Worm (Caenorhabditis elegans) whole organism, midembryonic: ENCODE measurements around the gene irld-47.

ENCODE experiments used
- T22C8.4 ChIP-seq: fragments of 200-800 bp; sonication (Bioruptor generic); IDR thresholded peaks from 2 replicates; pipeline ENCODE4 v1.3.6; 2022; ENCODE audit warnings: missing genetic modification characterization, missing compliant biosample characterization
- cog-1 ChIP-seq: sonication (generic microtip); optimal IDR thresholded peaks from 2 replicates; lab custom pipeline; 2016; ENCODE audit warnings: missing genetic modification characterization, missing compliant biosample characterization
- flt-1 ChIP-seq: fragments of 200-800 bp; sonication (Bioruptor generic); IDR thresholded peaks from 2 replicates; pipeline ENCODE4 v1.3.6; 2022; ENCODE audit warnings: missing genetic modification characterization, missing compliant biosample characterization
- klf-2 ChIP-seq: fragments of 200-800 bp; sonication (Bioruptor generic); conservative IDR thresholded peaks from 2 replicates; pipeline ENCODE4 v1.3.6; 2022; ENCODE audit warnings: missing genetic modification reagents, missing genetic modification characterization, missing compliant biosample characterization
- med-1 ChIP-seq: sonication (generic microtip); optimal IDR thresholded peaks from 2 replicates; lab custom pipeline; 2017; ENCODE audit warnings: missing genetic modification characterization, mild to moderate bottlenecking, missing compliant biosample characterization, antibody characterized with exemption, missing genetic modification reagents; ENCODE audit not compliant: insufficient read depth
- ref-1 ChIP-seq: fragments of 200-800 bp; sonication (Bioruptor generic); conservative IDR thresholded peaks from 2 replicates; pipeline ENCODE4 v1.3.6; 2022; ENCODE audit warnings: missing genetic modification reagents, missing genetic modification characterization, missing compliant biosample characterization
- tab-1 ChIP-seq: fragments of 200-800 bp; sonication (Bioruptor generic); IDR thresholded peaks from 2 replicates; pipeline ENCODE4 v1.3.6; 2022; ENCODE audit warnings: missing genetic modification characterization, missing compliant biosample characterization
- ztf-23 ChIP-seq: fragments of 200-800 bp; sonication (Bioruptor generic); IDR thresholded peaks from 2 replicates; pipeline ENCODE4 v1.3.6; 2022; ENCODE audit warnings: missing genetic modification reagents, missing genetic modification characterization, missing compliant biosample characterization
- ztf-29 ChIP-seq: fragments of 200-800 bp; sonication (Bioruptor generic); IDR thresholded peaks from 2 replicates; pipeline ENCODE4 v1.3.6; 2022; ENCODE audit warnings: missing genetic modification reagents, missing genetic modification characterization, missing compliant biosample characterization

irld-47 gene

ce11 chrII:7857485-7858010 is 35.2 kb upstream of the irld-47 start, which contains the start of the genes cec-3 and T09A5.15:
cec-3 (minus strand) TSS chrII:7857600.
T09A5.15 (plus strand) TSS chrII:7857960.
- TF ChIP-seq tab-1 (GFP tag; lab: Robert Waterston, UW) = no peak
- TF ChIP-seq ztf-23 (GFP tag; lab: Robert Waterston, UW) = 0 out of 2 replicates have a peak, but pooled peaks have one; percentile 35
- TF ChIP-seq med-1 (GFP tag; lab: Kevin White, UChicago) = no peak
- TF ChIP-seq ref-1 = no peak
- peak; percentile 22 for TF ChIP-seq cog-1 (tag; lab: Kevin White, UChicago)
- TF ChIP-seq flt-1 (GFP tag; lab: Robert Waterston, UW) = peak; percentile 48; the same call in 1 of the 2 replicates
- TF ChIP-seq klf-2 (GFP tag; lab: Robert Waterston, UW) = no peak

ce11 chrII:7855619-7856018 is 33.3 kb upstream of the irld-47 start, which contains the start of gene mdmh-35:
mdmh-35 (minus strand) TSS chrII:7855719.
- TF ChIP-seq ztf-29 = no peak
- no peak for TF ChIP-seq ztf-23 (GFP tag; lab: Robert Waterston, UW)
- TF ChIP-seq med-1 (GFP tag; lab: Kevin White, UChicago) = no peak
- no peak for TF ChIP-seq cog-1 (tag; lab: Kevin White, UChicago)
- TF ChIP-seq T22C8.4 (GFP tag; lab: Robert Waterston, UW) = no peak
- no peak for TF ChIP-seq klf-2 (GFP tag; lab: Robert Waterston, UW)
- TF ChIP-seq tab-1 (GFP tag; lab: Robert Waterston, UW) = no peak
- no peak for TF ChIP-seq flt-1 (GFP tag; lab: Robert Waterston, UW)

ce11 chrII:7854942-7855341 is 32.6 kb upstream of the irld-47 start, which contains the start of gene mdt-10:
mdt-10 (minus strand) TSS chrII:7855042.
- TF ChIP-seq ztf-29 = no peak
- no peak for TF ChIP-seq ref-1
- no peak for TF ChIP-seq flt-1 (GFP tag; lab: Robert Waterston, UW)
- TF ChIP-seq ztf-23 (GFP tag; lab: Robert Waterston, UW) = no peak

DNA sequence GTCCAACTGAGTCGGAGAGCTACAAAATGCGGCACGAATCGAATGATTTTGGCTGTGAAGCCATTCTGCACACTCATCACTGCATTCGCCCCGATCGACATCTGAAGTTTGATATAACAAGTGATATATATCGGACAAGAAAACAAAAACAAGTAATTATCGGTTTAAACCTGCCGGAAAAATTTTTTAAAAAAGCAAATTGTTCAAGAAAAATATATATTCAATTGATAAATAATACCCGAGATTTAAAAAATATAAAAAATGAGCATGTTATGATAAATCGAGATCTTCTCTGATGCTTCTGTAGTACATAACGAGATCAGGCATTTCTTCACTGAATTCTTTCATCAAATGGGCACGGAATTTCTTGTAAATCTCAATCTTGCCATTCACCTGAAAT is 31.3 kb upstream of the irld-47 start, which contains the start of gene T09A5.5:
TSS of gene T09A5.5 (minus strand) at position 101 of the 400 bp plus-strand sequence.
- TF ChIP-seq med-1 (GFP tag; lab: Kevin White, UChicago) (no peak), tab-1 (GFP tag; lab: Robert Waterston, UW) (no peak), T22C8.4 (GFP tag; lab: Robert Waterston, UW) (no peak), ref-1 (no peak), klf-2 (GFP tag; lab: Robert Waterston, UW) (no peak), flt-1 (GFP tag; lab: Robert Waterston, UW) (no peak), cog-1 (tag; lab: Kevin White, UChicago) (no peak), ztf-23 (GFP tag; lab: Robert Waterston, UW) (no peak), ztf-29 (no peak)

ce11 chrII:7851480-7851879 is 29.1 kb upstream of the irld-47 start:
- TF ChIP-seq tab-1 (GFP tag; lab: Robert Waterston, UW) (no peak), med-1 (GFP tag; lab: Kevin White, UChicago) (no peak), ref-1 (no peak), cog-1 (tag; lab: Kevin White, UChicago) (no peak)

DNA sequence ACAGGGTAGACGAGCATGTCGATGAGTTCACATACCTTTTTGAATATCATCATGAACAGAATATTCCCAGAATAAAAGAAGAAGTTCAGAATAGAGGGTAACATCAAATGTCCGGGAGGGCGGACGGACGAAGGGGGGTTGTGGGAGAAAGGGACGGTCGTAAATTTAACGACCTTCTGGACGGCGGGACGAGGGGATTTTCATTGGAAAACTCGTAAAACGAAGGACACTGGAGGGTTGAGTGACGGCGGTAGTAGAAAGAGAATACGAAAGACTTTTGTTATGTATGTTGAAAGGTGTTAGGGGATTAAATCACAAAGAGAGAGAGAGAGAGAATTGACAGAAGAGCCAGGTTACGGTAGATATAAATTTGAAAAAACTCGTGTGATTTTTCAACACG is 28.2 kb upstream of the irld-47 start:
- no peak for TF ChIP-seq med-1 (GFP tag; lab: Kevin White, UChicago)
- no peak for TF ChIP-seq cog-1 (tag; lab: Kevin White, UChicago)
- TF ChIP-seq klf-2 (GFP tag; lab: Robert Waterston, UW) = no peak
- no peak for TF ChIP-seq flt-1 (GFP tag; lab: Robert Waterston, UW)
- TF ChIP-seq ztf-29 = no peak
- no peak for TF ChIP-seq ztf-23 (GFP tag; lab: Robert Waterston, UW)
- TF ChIP-seq tab-1 (GFP tag; lab: Robert Waterston, UW) = no peak
- TF ChIP-seq ref-1 = no peak
- TF ChIP-seq T22C8.4 (GFP tag; lab: Robert Waterston, UW) = no peak

ce11 chrII:7849697-7850096 is 27.3 kb upstream of the irld-47 start, which contains the start of gene acr-7:
acr-7 (minus strand) TSS chrII:7849797.
- TF ChIP-seq tab-1 (GFP tag; lab: Robert Waterston, UW) = no peak
- TF ChIP-seq ref-1 = no peak
- TF ChIP-seq ztf-23 (GFP tag; lab: Robert Waterston, UW) = no peak
- TF ChIP-seq T22C8.4 (GFP tag; lab: Robert Waterston, UW) = no peak
- no peak for TF ChIP-seq med-1 (GFP tag; lab: Kevin White, UChicago)
- TF ChIP-seq ztf-29 = no peak
- no peak for TF ChIP-seq cog-1 (tag; lab: Kevin White, UChicago)

- TF ChIP-seq klf-2 (GFP tag; lab: Robert Waterston, UW) (no peak), med-1 (GFP tag; lab: Kevin White, UChicago) (no peak), ztf-29 (no peak), ztf-23 (GFP tag; lab: Robert Waterston, UW) (no peak), cog-1 (tag; lab: Kevin White, UChicago) (no peak)
These were observed 23.4 kb upstream of the irld-47 start, which contains the start of gene T09A5.4 for ce11 chrII:7845571-7846236. T09A5.4 (plus strand) TSS chrII:7846186.

DNA sequence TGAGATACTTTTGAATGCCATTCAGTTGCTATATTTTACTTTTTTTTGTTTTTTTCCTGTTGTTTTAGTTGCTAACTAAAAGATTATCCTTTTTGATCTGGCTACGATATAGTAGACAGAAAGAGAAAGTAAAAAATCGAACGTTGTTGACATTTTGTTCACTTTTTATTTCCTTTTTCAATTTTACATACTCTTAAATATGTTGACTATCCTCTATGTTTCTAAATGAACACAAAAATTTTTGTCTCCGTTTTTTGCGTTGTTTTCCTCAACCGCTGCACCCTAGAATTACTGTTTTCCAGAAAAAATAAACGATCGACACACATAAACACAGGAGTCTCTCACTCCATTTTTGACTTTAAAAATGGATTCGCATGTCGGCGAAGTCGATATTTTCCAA is 19.7 kb upstream of the irld-47 start, which contains the start of gene klp-3:
TSS of gene klp-3 (plus strand) at position 301 of the 400 bp plus-strand sequence.
- TF ChIP-seq cog-1 (tag; lab: Kevin White, UChicago) (no peak), klf-2 (GFP tag; lab: Robert Waterston, UW) (no peak), med-1 (GFP tag; lab: Kevin White, UChicago) (no peak)
